Fruit fly (Drosophila melanogaster) whole organism: ENCODE measurements around the gene CG17991.
A peak's percentile ranks its signal among the peaks of the same experiment; 100 is the strongest.

Source experiments
- CG8478 ChIP-seq: fragments of >200 bp; optimal IDR thresholded peaks from 2 replicates; lab custom pipeline; 2018; ENCODE audit warnings: inconsistent platforms
- Dll ChIP-seq: fragments of >200 bp; optimal IDR thresholded peaks from 2 replicates; lab custom pipeline; 2017
- EcR ChIP-seq, 2 experiments: fragments of >200 bp; optimal IDR thresholded peaks; 2 replicates each; lab custom pipeline; 2017; ENCODE audit warnings: missing biosample characterization in 2 of 2, missing genetic modification characterization in 2 of 2, missing genetic modification reagents in 2 of 2
- pan ChIP-seq: fragments of >200 bp; optimal IDR thresholded peaks from 2 replicates; lab custom pipeline; 2017
- psq ChIP-seq: fragments of >200 bp; optimal IDR thresholded peaks from 2 replicates; lab custom pipeline; 2017
- usp ChIP-seq: fragments of >200 bp; optimal IDR thresholded peaks from 2 replicates; lab custom pipeline; 2017; ENCODE audit warnings: missing biosample characterization, missing genetic modification characterization, mixed read lengths

Gene CG17991

dm6 chr3R:27208724-27209343 is 32.2 kb upstream of the CG17991 start:
- TF ChIP-seq Dll (lab: Kevin White, UChicago) (no peak), psq (lab: Kevin White, UChicago) (no peak), EcR (GFP tag; optimal IDR thresholded peaks at IDR 0.05; lab: Kevin White, UChicago) (no peak), pan (lab: Kevin White, UChicago) (no peak), CG8478 (lab: Kevin White, UChicago) (no peak), usp (no peak)

- TF ChIP-seq Dll (lab: Kevin White, UChicago): no peak
- TF ChIP-seq usp: no peak
- no peak for TF ChIP-seq pan (lab: Kevin White, UChicago)
- TF ChIP-seq psq (lab: Kevin White, UChicago): no peak
- TF ChIP-seq CG8478 (lab: Kevin White, UChicago): no peak
- TF ChIP-seq EcR (GFP tag; optimal IDR thresholded peaks at IDR 0.05; lab: Kevin White, UChicago): no peak
These were observed 31.3 kb upstream of the CG17991 start for dm6 chr3R:27209561-27210275.

- TF ChIP-seq psq (lab: Kevin White, UChicago): no peak
- no peak for TF ChIP-seq CG8478 (lab: Kevin White, UChicago)
- no peak for TF ChIP-seq Dll (lab: Kevin White, UChicago)
- TF ChIP-seq EcR (GFP tag; optimal IDR thresholded peaks at IDR 0.05; lab: Kevin White, UChicago): no peak
- no peak for TF ChIP-seq pan (lab: Kevin White, UChicago)
- TF ChIP-seq usp: no peak
These were observed 28.0 kb upstream of the CG17991 start for dm6 chr3R:27212979-27213580.

DNA sequence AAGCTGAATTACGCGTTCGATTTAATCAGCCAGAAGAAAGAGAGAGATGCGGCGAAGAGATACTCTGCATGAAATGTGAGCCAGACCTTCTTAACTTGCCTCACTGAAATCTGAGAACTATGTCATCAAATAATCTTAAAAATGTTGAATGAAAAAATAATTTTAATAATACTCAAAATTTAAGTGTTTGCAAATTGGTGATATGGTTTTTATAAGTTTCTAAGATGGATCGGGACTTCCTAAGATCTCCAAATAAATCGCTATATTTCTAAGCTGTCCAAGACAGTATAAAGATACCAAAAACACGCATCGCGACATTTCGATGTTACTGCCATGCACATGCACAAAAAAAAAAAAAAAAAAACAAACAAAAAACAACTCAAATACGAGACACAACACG is 26.1 kb upstream of the CG17991 start:
- TF ChIP-seq psq (lab: Kevin White, UChicago) (no peak), usp (no peak), EcR (GFP tag; optimal IDR thresholded peaks at IDR 0.05; lab: Kevin White, UChicago) (no peak), Dll (lab: Kevin White, UChicago) (no peak), CG8478 (lab: Kevin White, UChicago) (no peak), pan (lab: Kevin White, UChicago) (no peak)

- TF ChIP-seq pan (lab: Kevin White, UChicago): peak; percentile 86
- TF ChIP-seq Dll (lab: Kevin White, UChicago): no peak
These were observed 23.5 kb upstream of the CG17991 start for dm6 chr3R:27217465-27218059.

DNA sequence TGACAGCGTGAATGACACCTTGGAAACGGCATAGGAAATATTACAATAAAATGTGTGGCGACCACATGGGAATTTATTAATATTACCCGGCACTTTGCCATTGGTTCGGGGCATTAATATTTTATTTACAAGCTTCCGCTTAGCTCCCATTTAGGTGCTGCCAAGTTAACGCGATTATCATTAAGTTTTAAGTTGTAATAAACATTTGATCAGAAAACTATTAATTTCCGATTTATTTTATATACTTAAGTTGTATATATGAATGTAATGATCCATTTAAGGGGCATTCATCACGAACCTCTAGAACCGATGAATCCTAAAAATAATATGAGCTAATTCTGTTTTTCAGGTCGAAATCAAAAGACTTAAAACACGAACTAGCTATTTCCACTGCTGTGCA is 22.8 kb upstream of the CG17991 start:
- no peak for TF ChIP-seq Dll (lab: Kevin White, UChicago)
- TF ChIP-seq psq (lab: Kevin White, UChicago): no peak
- no peak for TF ChIP-seq EcR (GFP tag; optimal IDR thresholded peaks at IDR 0.05; lab: Kevin White, UChicago)
- TF ChIP-seq pan (lab: Kevin White, UChicago): no peak
- TF ChIP-seq CG8478 (lab: Kevin White, UChicago): no peak
- no peak for TF ChIP-seq usp

DNA sequence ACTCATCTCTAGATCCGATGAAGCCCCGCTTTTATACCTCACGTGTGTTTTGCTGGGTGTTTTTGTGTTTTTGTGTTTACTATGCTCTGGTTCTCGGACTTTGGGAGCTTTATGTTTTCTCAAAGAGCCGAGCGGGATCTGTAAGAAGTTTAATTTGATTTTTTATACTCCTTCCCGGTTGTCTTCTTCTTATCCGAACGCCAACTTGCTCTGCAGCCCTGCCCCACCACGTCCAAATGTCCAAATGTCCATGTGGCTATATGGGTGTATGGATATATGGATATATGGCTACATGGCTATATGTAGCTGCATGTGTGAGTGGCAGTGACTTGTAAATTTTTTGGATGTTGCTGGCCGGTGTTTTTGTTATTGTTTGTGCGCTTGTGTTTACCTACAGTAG is 22.3 kb upstream of the CG17991 start:
- TF ChIP-seq usp (no peak), Dll (lab: Kevin White, UChicago) (no peak), pan (lab: Kevin White, UChicago) (no peak), psq (lab: Kevin White, UChicago) (no peak), CG8478 (lab: Kevin White, UChicago) (no peak), EcR (GFP tag; optimal IDR thresholded peaks at IDR 0.05; lab: Kevin White, UChicago) (no peak)

DNA sequence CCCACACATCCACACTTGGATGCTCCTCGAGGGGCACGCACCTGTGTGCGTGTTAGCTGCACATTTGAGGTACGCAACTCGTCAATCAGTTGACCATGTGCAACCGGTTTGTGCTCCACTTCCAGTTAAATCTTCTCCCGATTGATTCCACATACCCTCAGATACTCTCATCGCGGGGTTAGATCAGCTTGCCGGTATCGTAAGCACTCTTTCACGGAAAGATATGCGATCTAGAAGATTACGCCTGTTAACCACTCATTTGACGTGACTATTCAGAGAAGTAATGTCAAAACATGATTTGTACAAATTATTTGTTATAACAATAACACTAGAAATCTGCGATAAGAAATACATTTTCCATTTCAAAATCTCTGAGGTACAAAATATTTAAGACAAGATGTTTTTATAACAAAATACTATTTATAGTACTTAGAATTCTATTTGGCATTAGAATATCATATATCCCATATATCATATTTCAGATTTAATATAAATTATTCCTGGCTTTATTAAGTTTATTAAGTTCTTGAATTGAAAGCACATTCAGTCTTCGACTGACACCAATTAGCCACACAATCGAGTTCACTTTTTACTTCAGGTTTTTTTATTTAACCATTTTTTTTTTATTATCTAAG is 20.1 kb upstream of the CG17991 start:
- TF ChIP-seq usp (no peak), EcR (GFP tag; optimal IDR thresholded peaks at IDR 0.05; lab: Kevin White, UChicago) (no peak), psq (lab: Kevin White, UChicago) (no peak), Dll (lab: Kevin White, UChicago) (no peak), pan (lab: Kevin White, UChicago) (no peak), CG8478 (lab: Kevin White, UChicago) (no peak)

dm6 chr3R:27222013-27222673 is 18.9 kb upstream of the CG17991 start:
- TF ChIP-seq CG8478 (lab: Kevin White, UChicago) (no peak), pan (lab: Kevin White, UChicago) (no peak)

- TF ChIP-seq pan (lab: Kevin White, UChicago) (no peak), Dll (lab: Kevin White, UChicago) (no peak), usp (no peak), EcR (GFP tag; optimal IDR thresholded peaks at IDR 0.05; lab: Kevin White, UChicago) (no peak), CG8478 (lab: Kevin White, UChicago) (no peak), psq (lab: Kevin White, UChicago) (no peak)
These were observed 18.1 kb upstream of the CG17991 start for dm6 chr3R:27223012-27223411.

dm6 chr3R:27224727-27225126 is 16.3 kb upstream of the CG17991 start:
- no peak for TF ChIP-seq pan (lab: Kevin White, UChicago)
